Fruit fly (Drosophila melanogaster): ENCODE measurements around the gene CG13284.

Gene CG13284

dm6 chr2L:16887660-16888573 lies 39.4 kb upstream of the CG13284 start, which contains the start of the genes osi and tweek (continued):
- TF ChIP-seq stc (GFP tag; IDR thresholded peaks at IDR 0.05) (no peak), pnt (GFP tag; optimal IDR thresholded peaks at IDR 0.05) (peak; percentile 32), CG7987 (GFP tag; optimal IDR thresholded peaks at IDR 0.05) (no peak), CG6272 (GFP tag; IDR thresholded peaks at IDR 0.05) (peak; percentile 39), ind (GFP tag; optimal IDR thresholded peaks at IDR 0.05) (peak; percentile 42), ham (GFP tag; IDR thresholded peaks at IDR 0.05) (0 out of 2 replicates have a peak, but pooled peaks have one; percentile 8), ab (GFP tag; optimal IDR thresholded peaks at IDR 0.05) (peak; percentile 15), CG30431 (GFP tag; optimal IDR thresholded peaks at IDR 0.05) (peak; percentile 37), CG14710 (tag; optimal IDR thresholded peaks at IDR 0.05) (peak; percentile 52), CG14860 (GFP tag; IDR thresholded peaks at IDR 0.05; ENCODE audit: partially characterized antibody) (peak; percentile 67; the same call in 2 of the 3 replicates), CG17186 (GFP tag; optimal IDR thresholded peaks at IDR 0.05) (no peak), Poxn (GFP tag; IDR thresholded peaks at IDR 0.05) (peak; percentile 67), CG31441 (GFP tag; IDR thresholded peaks at IDR 0.05) (no peak; the same call in 1 of the 2 replicates), lab (GFP tag; optimal IDR thresholded peaks at IDR 0.05) (peak; percentile 23), ranshi (GFP tag; IDR thresholded peaks at IDR 0.05) (peak; percentile 21; the same call in 1 of the 2 replicates), jigr1 (GFP tag; IDR thresholded peaks at IDR 0.05) (no peak), CG13894 (tag; optimal IDR thresholded peaks at IDR 0.05) (no peak), fd64A (GFP tag; optimal IDR thresholded peaks at IDR 0.05) (no peak), CG6689 (GFP tag; IDR thresholded peaks at IDR 0.05) (no peak), CG8359 (GFP tag; optimal IDR thresholded peaks at IDR 0.05; ENCODE audit: borderline replicate concordance) (no peak), nom (GFP tag; optimal IDR thresholded peaks at IDR 0.05) (no peak), CG16813 (GFP tag; IDR thresholded peaks at IDR 0.05; ENCODE audit: partially characterized antibody) (peak; percentile 88), chm (GFP tag; IDR thresholded peaks at IDR 0.05) (no peak), CG2712 (tag; optimal IDR thresholded peaks at IDR 0.05) (no peak), CG3847 (GFP tag; IDR thresholded peaks at IDR 0.05) (peak; percentile 70), grau (tag; optimal IDR thresholded peaks at IDR 0.05) (peak; percentile 70), eyg (GFP tag; optimal IDR thresholded peaks at IDR 0.05) (no peak), nerfin-1 (tag; optimal IDR thresholded peaks at IDR 0.05) (peak; percentile 26), CG2678 (tag; optimal IDR thresholded peaks at IDR 0.05) (no peak), CG8281 (tag; optimal IDR thresholded peaks at IDR 0.05) (no peak), bsh (GFP tag; optimal IDR thresholded peaks at IDR 0.05) (no peak), phol (tag; optimal IDR thresholded peaks at IDR 0.05) (peak; percentile 72), CG9817 (tag; optimal IDR thresholded peaks at IDR 0.05) (peak; percentile 76), Doc3 (GFP tag; IDR thresholded peaks at IDR 0.05; ENCODE audit: partially characterized antibody) (peak; percentile 89), CHES-1-like (GFP tag; optimal IDR thresholded peaks at IDR 0.05) (no peak), CG6254 (GFP tag; optimal IDR thresholded peaks at IDR 0.05) (no peak), CG4360 (GFP tag; IDR thresholded peaks at IDR 0.05) (no peak), CG10209 (GFP tag; optimal IDR thresholded peaks at IDR 0.05) (peak; percentile 55), zen (tag; optimal IDR thresholded peaks at IDR 0.05) (no peak), peb (GFP tag; IDR thresholded peaks at IDR 0.05) (no peak), CG33557 (GFP tag; optimal IDR thresholded peaks at IDR 0.05) (peak; percentile 26), CG32772 (GFP tag; IDR thresholded peaks at IDR 0.05) (no peak), Opbp (GFP tag; IDR thresholded peaks at IDR 0.05; ENCODE audit: partially characterized antibody) (peak; percentile 87), hb (GFP tag; IDR thresholded peaks at IDR 0.05; ENCODE audit: partially characterized antibody) (peak; percentile 86), H15 (GFP tag; IDR thresholded peaks at IDR 0.05) (0 out of 3 replicates have a peak, but pooled peaks have one; percentile 11), caup (GFP tag; optimal IDR thresholded peaks at IDR 0.05; ENCODE audit: severe bottlenecking) (peak; percentile 27), sisA (GFP tag; IDR thresholded peaks at IDR 0.05) (peak; percentile 54; the same call in 1 of the 2 replicates)
